Fruit fly (Drosophila melanogaster) whole organism, adult: ENCODE data around the gene CG42613.
A peak's percentile ranks its signal among the peaks of the same experiment; 100 is the strongest.

ENCODE experiments used
- CG11617 ChIP-seq: fragments of 200-800 bp; sonication (Bioruptor generic); optimal IDR thresholded peaks from 2 replicates; lab custom pipeline; 2017; ENCODE audit warnings: mild to moderate bottlenecking, missing biosample characterization, missing genetic modification reagents, missing genetic modification characterization
- CG12768 ChIP-seq: fragments of 200-800 bp; sonication (Bioruptor generic); optimal IDR thresholded peaks from 2 replicates; lab custom pipeline; 2017; ENCODE audit warnings: missing biosample characterization, missing genetic modification characterization, mild to moderate bottlenecking, moderate library complexity, missing genetic modification reagents
- CG14711 ChIP-seq: fragments of 200-800 bp; sonication (Bioruptor generic); optimal IDR thresholded peaks from 2 replicates; lab custom pipeline; 2018; ENCODE audit warnings: missing biosample characterization, mild to moderate bottlenecking, missing genetic modification characterization, moderate library complexity
- CG1620 ChIP-seq: fragments of 200-800 bp; sonication (Bioruptor generic); optimal IDR thresholded peaks from 2 replicates; lab custom pipeline; 2016; ENCODE audit warnings: missing biosample characterization, missing genetic modification characterization
- CG33017 ChIP-seq: fragments of 200-800 bp; sonication (Bioruptor generic); optimal IDR thresholded peaks from 2 replicates; lab custom pipeline; 2018; ENCODE audit warnings: missing biosample characterization, mild to moderate bottlenecking, missing genetic modification characterization, moderate library complexity
- CG5204 ChIP-seq: fragments of 200-800 bp; sonication (Bioruptor generic); optimal IDR thresholded peaks from 2 replicates; lab custom pipeline; 2016; ENCODE audit warnings: missing biosample characterization, missing genetic modification characterization
- CG7045 ChIP-seq: fragments of 200-800 bp; sonication (Bioruptor generic); optimal IDR thresholded peaks from 2 replicates; lab custom pipeline; 2017; ENCODE audit warnings: missing biosample characterization, mild to moderate bottlenecking, missing genetic modification characterization
- CG7101 ChIP-seq: fragments of 200-800 bp; sonication (Bioruptor generic); optimal IDR thresholded peaks from 2 replicates; lab custom pipeline; 2018; ENCODE audit warnings: missing biosample characterization, mild to moderate bottlenecking, missing genetic modification characterization, moderate library complexity
- Clk ChIP-seq: fragments of 200-800 bp; sonication (Bioruptor generic); optimal IDR thresholded peaks from 2 replicates; lab custom pipeline; 2017; ENCODE audit warnings: missing biosample characterization, missing genetic modification characterization
- Crg-1 ChIP-seq: fragments of 200-800 bp; sonication (Bioruptor generic); optimal IDR thresholded peaks from 2 replicates; lab custom pipeline; 2016; ENCODE audit warnings: missing biosample characterization, missing genetic modification characterization
- Hr96 ChIP-seq: fragments of 200-800 bp; sonication (Bioruptor generic); optimal IDR thresholded peaks from 2 replicates; lab custom pipeline; 2016; ENCODE audit warnings: missing biosample characterization, missing genetic modification characterization
- Mnt ChIP-seq: fragments of 200-800 bp; sonication (Bioruptor generic); optimal IDR thresholded peaks from 2 replicates; lab custom pipeline; 2016; ENCODE audit warnings: missing biosample characterization, mild to moderate bottlenecking, missing genetic modification characterization
- bab1 ChIP-seq: fragments of 200-800 bp; sonication (Bioruptor generic); optimal IDR thresholded peaks from 3 replicates; lab custom pipeline; 2019; ENCODE audit warnings: missing biosample characterization, mild to moderate bottlenecking, missing genetic modification characterization, moderate library complexity
- cic ChIP-seq: fragments of 200-800 bp; sonication (Bioruptor generic); optimal IDR thresholded peaks from 2 replicates; lab custom pipeline; 2017; ENCODE audit warnings: missing biosample characterization, mild to moderate bottlenecking, missing genetic modification characterization, moderate library complexity
- cnc ChIP-seq, 2 experiments: fragments of >200 bp; optimal IDR thresholded peaks; 2 replicates each; lab custom pipeline; 2017
- kay ChIP-seq: fragments of 200-800 bp; sonication (Bioruptor generic); peaks from one replicate; lab custom pipeline; 2016; ENCODE audit warnings: missing biosample characterization, missing genetic modification characterization, borderline replicate concordance
- ovo ChIP-seq: fragments of 200-800 bp; sonication (Bioruptor generic); optimal IDR thresholded peaks from 2 replicates; lab custom pipeline; 2016; ENCODE audit warnings: missing biosample characterization, missing genetic modification characterization
- pad ChIP-seq: fragments of 200-800 bp; sonication (Bioruptor generic); optimal IDR thresholded peaks from 3 replicates; lab custom pipeline; 2017; ENCODE audit warnings: missing biosample characterization, missing genetic modification characterization, mild to moderate bottlenecking, moderate library complexity, missing genetic modification reagents
- tj ChIP-seq: fragments of 200-800 bp; sonication (Bioruptor generic); optimal IDR thresholded peaks from 3 replicates; lab custom pipeline; 2017; ENCODE audit warnings: missing biosample characterization, mild to moderate bottlenecking, missing genetic modification characterization, moderate library complexity
- toe ChIP-seq: fragments of 200-800 bp; sonication (Bioruptor generic); optimal IDR thresholded peaks from 2 replicates; lab custom pipeline; 2016; ENCODE audit warnings: missing biosample characterization, missing genetic modification characterization

CG42613 gene

DNA sequence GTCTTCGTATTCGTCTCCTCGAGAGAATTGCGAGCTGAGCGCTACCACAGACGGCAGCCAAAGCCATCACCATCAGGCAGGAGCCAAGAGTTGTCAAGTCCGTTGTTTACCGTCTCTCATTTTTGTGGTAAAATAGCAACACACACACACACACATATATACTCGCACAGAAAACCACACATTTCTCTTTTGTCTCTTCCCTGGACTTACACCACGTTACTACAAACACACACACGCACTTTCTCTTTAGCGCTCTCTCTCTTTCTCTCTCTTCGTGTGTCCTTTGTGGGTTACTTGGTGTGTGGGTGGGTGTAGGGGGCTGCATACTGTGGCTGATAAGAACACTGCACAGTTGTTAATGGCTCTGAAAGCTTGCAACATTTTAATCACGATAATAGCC lies 2.7 kb downstream of the CG42613 start:
- no peak for TF ChIP-seq Mnt (GFP tag; lab: Kevin White, UChicago)
- TF ChIP-seq kay (GFP tag; lab: Kevin White, UChicago), result peak; percentile 50

- no peak for TF ChIP-seq cnc (optimal IDR thresholded peaks at IDR 0.05; lab: Kevin White, UChicago)
- TF ChIP-seq CG33017 (tag; lab: Kevin White, UChicago), result no peak
- TF ChIP-seq Mnt (GFP tag; lab: Kevin White, UChicago), result no peak
- TF ChIP-seq bab1 (GFP tag; lab: Kevin White, UChicago), result no peak
- no peak for TF ChIP-seq CG7045 (GFP tag; lab: Kevin White, UChicago)
- no peak for TF ChIP-seq cic (GFP tag; lab: Kevin White, UChicago)
- TF ChIP-seq pad (GFP tag; lab: Kevin White, UChicago), result no peak
- TF ChIP-seq kay (GFP tag; lab: Kevin White, UChicago), result no peak
- TF ChIP-seq CG11617 (GFP tag; lab: Kevin White, UChicago), result no peak
- TF ChIP-seq CG12768 (GFP tag; lab: Kevin White, UChicago), result no peak
- no peak for TF ChIP-seq tj (GFP tag; lab: Kevin White, UChicago)
- no peak for TF ChIP-seq Crg-1
- TF ChIP-seq Clk, result no peak
- TF ChIP-seq CG14711 (tag; lab: Kevin White, UChicago), result no peak
- TF ChIP-seq ovo (GFP tag; lab: Kevin White, UChicago), result no peak
- no peak for TF ChIP-seq Hr96 (GFP tag; lab: Kevin White, UChicago)
- no peak for TF ChIP-seq CG7101 (tag; lab: Kevin White, UChicago)
- no peak for TF ChIP-seq CG5204 (GFP tag; lab: Kevin White, UChicago)
Observed at dm6 chr3R:18947307-18947706, 18.3 kb downstream of the CG42613 start.

dm6 chr3R:18949131-18949530 lies 20.1 kb downstream of the CG42613 start:
- TF ChIP-seq CG33017 (tag; lab: Kevin White, UChicago) (no peak), CG12768 (GFP tag; lab: Kevin White, UChicago) (no peak), CG14711 (tag; lab: Kevin White, UChicago) (no peak), CG7045 (GFP tag; lab: Kevin White, UChicago) (no peak), CG7101 (tag; lab: Kevin White, UChicago) (no peak), Hr96 (GFP tag; lab: Kevin White, UChicago) (no peak), ovo (GFP tag; lab: Kevin White, UChicago) (no peak), bab1 (GFP tag; lab: Kevin White, UChicago) (no peak), CG1620 (GFP tag; lab: Kevin White, UChicago) (no peak), CG5204 (GFP tag; lab: Kevin White, UChicago) (no peak), Crg-1 (no peak)

DNA sequence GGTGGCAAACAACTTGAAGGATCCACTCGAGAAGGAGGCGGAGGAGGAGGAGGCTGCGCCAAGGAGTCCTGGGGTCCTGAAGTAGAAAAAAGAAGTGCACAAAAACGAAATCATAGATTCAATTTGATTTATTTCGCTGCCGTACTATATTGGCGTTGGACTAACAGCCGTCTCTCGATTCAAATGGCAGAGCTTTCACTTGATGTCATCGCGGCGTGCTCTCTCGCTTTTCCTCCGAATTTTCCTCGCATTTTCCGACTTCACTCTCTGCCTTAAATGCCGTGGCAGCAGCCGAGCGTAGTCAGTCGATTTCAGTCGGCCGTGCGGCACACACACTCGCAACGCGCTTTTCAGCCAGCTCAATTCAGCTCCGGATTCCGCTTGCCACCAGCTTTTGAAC lies 20.9 kb downstream of the CG42613 start, which contains the start of gene CG43732:
Gene CG43732, plus strand, starts transcription at position 301 of the 400 bp plus-strand sequence.
- TF ChIP-seq CG33017 (tag; lab: Kevin White, UChicago), result no peak
- TF ChIP-seq Mnt (GFP tag; lab: Kevin White, UChicago), result no peak
- TF ChIP-seq toe (GFP tag; lab: Kevin White, UChicago), result no peak
- TF ChIP-seq cic (GFP tag; lab: Kevin White, UChicago), result no peak
- TF ChIP-seq CG14711 (tag; lab: Kevin White, UChicago), result no peak
- TF ChIP-seq Hr96 (GFP tag; lab: Kevin White, UChicago), result no peak
- no peak for TF ChIP-seq ovo (GFP tag; lab: Kevin White, UChicago)
- TF ChIP-seq tj (GFP tag; lab: Kevin White, UChicago), result no peak
- TF ChIP-seq CG1620 (GFP tag; lab: Kevin White, UChicago), result no peak
- TF ChIP-seq pad (GFP tag; lab: Kevin White, UChicago), result no peak
- no peak for TF ChIP-seq Clk

- TF ChIP-seq cic (GFP tag; lab: Kevin White, UChicago) (no peak), CG12768 (GFP tag; lab: Kevin White, UChicago) (no peak), CG7045 (GFP tag; lab: Kevin White, UChicago) (no peak), Hr96 (GFP tag; lab: Kevin White, UChicago) (no peak), cnc (optimal IDR thresholded peaks at IDR 0.05; lab: Kevin White, UChicago) (no peak)
Observed at dm6 chr3R:18964819-18965218, 35.8 kb downstream of the CG42613 start.

DNA sequence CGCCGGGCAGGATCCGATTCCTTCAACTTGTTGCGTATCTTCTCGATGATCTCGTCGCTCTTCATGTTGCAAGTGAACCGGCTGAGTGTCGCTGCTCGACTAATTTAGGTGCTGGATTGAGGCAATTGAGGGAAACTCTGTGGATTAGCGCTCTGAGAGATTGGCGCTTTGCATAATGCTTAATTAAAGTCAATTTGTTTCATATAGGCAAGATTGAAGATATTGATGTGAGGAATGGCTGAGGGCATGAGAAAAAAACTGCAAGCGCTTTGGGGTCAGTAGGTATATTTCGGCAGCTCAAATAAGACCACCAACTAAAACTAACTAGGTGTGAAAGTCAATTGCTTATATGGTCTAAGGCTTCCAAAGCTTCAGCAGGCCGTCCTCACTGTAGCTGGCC lies 49.7 kb downstream of the CG42613 start, which contains the start of gene euc:
Gene euc, minus strand, starts transcription at position 101 of the 400 bp plus-strand sequence.
- TF ChIP-seq Crg-1 (no peak), tj (GFP tag; lab: Kevin White, UChicago) (no peak), CG1620 (GFP tag; lab: Kevin White, UChicago) (no peak), ovo (GFP tag; lab: Kevin White, UChicago) (no peak), toe (GFP tag; lab: Kevin White, UChicago) (no peak), CG11617 (GFP tag; lab: Kevin White, UChicago) (no peak), CG12768 (GFP tag; lab: Kevin White, UChicago) (no peak), Mnt (GFP tag; lab: Kevin White, UChicago) (no peak), CG33017 (tag; lab: Kevin White, UChicago) (no peak), pad (GFP tag; lab: Kevin White, UChicago) (no peak), Clk (no peak)
